Fruit fly (Drosophila melanogaster) whole organism, prepupa: Measurements from ENCODE around the gene bcd.

Experiments used
- Blimp-1 ChIP-seq: fragments of 200-800 bp; sonication (Bioruptor generic); optimal IDR thresholded peaks from 3 replicates; lab custom pipeline; 2017; ENCODE audit warnings: missing biosample characterization, missing genetic modification characterization, mild to moderate bottlenecking, moderate library complexity, missing genetic modification reagents
- CG10669 ChIP-seq: fragments of 200-800 bp; sonication (Bioruptor generic); optimal IDR thresholded peaks from 3 replicates; lab custom pipeline; 2018; ENCODE audit warnings: missing biosample characterization, mild to moderate bottlenecking, missing genetic modification characterization, moderate library complexity
- CG11294 ChIP-seq: fragments of 200-800 bp; sonication (Bioruptor generic); IDR thresholded peaks from 2 replicates; pipeline ENCODE4 v1.3.6; 2022; ENCODE audit warnings: missing biosample characterization, missing genetic modification characterization
- CG11762 ChIP-seq: fragments of 200-800 bp; sonication (Bioruptor generic); optimal IDR thresholded peaks from 3 replicates; lab custom pipeline; 2016; ENCODE audit warnings: missing biosample characterization, missing genetic modification characterization; ENCODE audit not compliant: insufficient read depth
- CG1621 ChIP-seq: fragments of 200-800 bp; sonication (Bioruptor generic); optimal IDR thresholded peaks from 3 replicates; lab custom pipeline; 2018; ENCODE audit warnings: missing biosample characterization, mild to moderate bottlenecking, missing genetic modification characterization
- CG16779 ChIP-seq: fragments of 200-800 bp; sonication (Bioruptor generic); optimal IDR thresholded peaks from 3 replicates; lab custom pipeline; 2017; ENCODE audit warnings: missing biosample characterization, mild to moderate bottlenecking, missing genetic modification characterization
- CG32006 ChIP-seq: fragments of 200-800 bp; sonication (Bioruptor generic); optimal IDR thresholded peaks from 3 replicates; lab custom pipeline; 2017; ENCODE audit warnings: missing biosample characterization, mild to moderate bottlenecking, missing genetic modification characterization
- CG34406 ChIP-seq: fragments of 200-800 bp; sonication (Bioruptor generic); optimal IDR thresholded peaks from 3 replicates; lab custom pipeline; 2016; ENCODE audit warnings: missing biosample characterization, missing genetic modification characterization
- CG3919 ChIP-seq: fragments of 200-800 bp; sonication (Bioruptor generic); optimal IDR thresholded peaks from 3 replicates; lab custom pipeline; 2016; ENCODE audit warnings: missing biosample characterization, missing genetic modification characterization
- CG4318 ChIP-seq: fragments of 200-800 bp; sonication (Bioruptor generic); optimal IDR thresholded peaks from 3 replicates; lab custom pipeline; 2017; ENCODE audit warnings: missing biosample characterization, mild to moderate bottlenecking, missing genetic modification characterization
- CG6276 ChIP-seq: fragments of 200-800 bp; sonication (Bioruptor generic); optimal IDR thresholded peaks from 2 replicates; lab custom pipeline; 2017; ENCODE audit warnings: missing biosample characterization, mild to moderate bottlenecking, missing genetic modification characterization
- CG6808 ChIP-seq: fragments of 200-800 bp; sonication (Bioruptor generic); optimal IDR thresholded peaks from 3 replicates; lab custom pipeline; 2017; ENCODE audit warnings: missing biosample characterization, missing genetic modification characterization, mild to moderate bottlenecking, moderate library complexity, missing genetic modification reagents
- CG6854 ChIP-seq: fragments of 200-800 bp; sonication (Bioruptor generic); optimal IDR thresholded peaks from 2 replicates; lab custom pipeline; 2017; ENCODE audit warnings: missing biosample characterization, mild to moderate bottlenecking, missing genetic modification characterization
- CG7368 ChIP-seq: fragments of 200-800 bp; sonication (Bioruptor generic); optimal IDR thresholded peaks from 3 replicates; lab custom pipeline; 2016; ENCODE audit warnings: missing biosample characterization, missing genetic modification characterization
- CG8119 ChIP-seq: fragments of 200-800 bp; sonication (Bioruptor generic); IDR thresholded peaks from 3 replicates; pipeline ENCODE4 v1.3.6; 2022; ENCODE audit warnings: missing biosample characterization, missing genetic modification characterization
- CG8632 ChIP-seq: fragments of 200-800 bp; sonication (Bioruptor generic); optimal IDR thresholded peaks from 3 replicates; lab custom pipeline; 2016; ENCODE audit warnings: missing biosample characterization, missing genetic modification characterization
- CG9139 ChIP-seq: fragments of 200-800 bp; sonication (Bioruptor generic); optimal IDR thresholded peaks from 3 replicates; lab custom pipeline; 2017; ENCODE audit warnings: missing biosample characterization, mild to moderate bottlenecking, missing genetic modification characterization
- Eip78C ChIP-seq: fragments of 200-800 bp; sonication (Bioruptor generic); peaks from one replicate; lab custom pipeline; 2016; ENCODE audit warnings: missing biosample characterization, missing genetic modification characterization
- Ets21C ChIP-seq: fragments of 200-800 bp; sonication (Bioruptor generic); optimal IDR thresholded peaks from 3 replicates; lab custom pipeline; 2016; ENCODE audit warnings: missing biosample characterization, missing genetic modification characterization
- Gug ChIP-seq: fragments of 200-800 bp; sonication (Bioruptor generic); IDR thresholded peaks from 2 replicates; pipeline ENCODE4 v1.3.6; 2022; ENCODE audit warnings: missing biosample characterization, missing genetic modification characterization
- Hr38 ChIP-seq: sonication (Bioruptor generic); optimal IDR thresholded peaks from 2 replicates; lab custom pipeline; 2016; ENCODE audit warnings: missing biosample characterization, missing genetic modification characterization
- Hr39 ChIP-seq: fragments of 200-800 bp; sonication (Bioruptor generic); optimal IDR thresholded peaks from 2 replicates; lab custom pipeline; 2016; ENCODE audit warnings: missing biosample characterization, missing genetic modification characterization
- Hr4 ChIP-seq: fragments of 200-800 bp; sonication (Bioruptor generic); optimal IDR thresholded peaks from 3 replicates; lab custom pipeline; 2016; ENCODE audit warnings: missing biosample characterization, missing genetic modification characterization
- Lpt ChIP-seq: fragments of 200-800 bp; sonication (Bioruptor generic); optimal IDR thresholded peaks from 3 replicates; lab custom pipeline; 2016; ENCODE audit warnings: missing biosample characterization, missing genetic modification characterization
- OdsH ChIP-seq: fragments of 200-800 bp; sonication (Bioruptor generic); optimal IDR thresholded peaks from 3 replicates; lab custom pipeline; 2016; ENCODE audit warnings: missing biosample characterization, missing genetic modification characterization
- achi ChIP-seq: fragments of 200-800 bp; sonication (Bioruptor generic); optimal IDR thresholded peaks from 3 replicates; lab custom pipeline; 2016; ENCODE audit warnings: missing biosample characterization, missing genetic modification characterization
- cyc ChIP-seq: fragments of 200-800 bp; sonication (Bioruptor generic); optimal IDR thresholded peaks from 3 replicates; lab custom pipeline; 2016; ENCODE audit warnings: missing biosample characterization, missing genetic modification characterization
- dac ChIP-seq: fragments of 200-800 bp; sonication (Bioruptor generic); optimal IDR thresholded peaks from 2 replicates; lab custom pipeline; 2017; ENCODE audit warnings: missing biosample characterization, mild to moderate bottlenecking, missing genetic modification characterization
- dsx ChIP-seq: fragments of 200-800 bp; optimal IDR thresholded peaks from 3 replicates; lab custom pipeline; 2019; ENCODE audit warnings: missing biosample characterization, mild to moderate bottlenecking, missing genetic modification characterization, moderate library complexity; ENCODE audit not compliant: poor library complexity, severe bottlenecking
- eg ChIP-seq: fragments of 200-800 bp; sonication (Bioruptor generic); IDR thresholded peaks from 3 replicates; pipeline ENCODE4 v1.3.6; 2022; ENCODE audit warnings: missing biosample characterization, missing genetic modification characterization
- esn ChIP-seq: fragments of 200-800 bp; sonication (Bioruptor generic); optimal IDR thresholded peaks from 2 replicates; lab custom pipeline; 2016; ENCODE audit warnings: missing biosample characterization, mild to moderate bottlenecking, missing genetic modification characterization, moderate library complexity
- fd59A ChIP-seq: fragments of 200-800 bp; sonication (Bioruptor generic); optimal IDR thresholded peaks from 2 replicates; lab custom pipeline; 2017; ENCODE audit warnings: missing biosample characterization, mild to moderate bottlenecking, missing genetic modification characterization, missing genetic modification reagents
- fd85E ChIP-seq: fragments of 200-800 bp; sonication (Bioruptor generic); optimal IDR thresholded peaks from 3 replicates; lab custom pipeline; 2016; ENCODE audit warnings: missing biosample characterization, missing genetic modification characterization
- fkh ChIP-seq: fragments of 200-800 bp; sonication (Bioruptor generic); optimal IDR thresholded peaks from 3 replicates; lab custom pipeline; 2017; ENCODE audit warnings: missing biosample characterization, mild to moderate bottlenecking, missing genetic modification characterization, moderate library complexity
- lz ChIP-seq: fragments of 200-800 bp; sonication (Bioruptor generic); optimal IDR thresholded peaks from 3 replicates; lab custom pipeline; 2016; ENCODE audit warnings: missing biosample characterization, missing genetic modification characterization
- net ChIP-seq: fragments of 200-800 bp; sonication (Bioruptor generic); optimal IDR thresholded peaks from 3 replicates; lab custom pipeline; 2016; ENCODE audit warnings: missing biosample characterization, missing genetic modification characterization
- salr ChIP-seq, 2 experiments: fragments of 200-800 bp; sonication (Bioruptor generic); optimal IDR thresholded peaks; 3 replicates each; lab custom pipeline; 2016 to 2018; ENCODE audit warnings: missing biosample characterization in 2 of 2, missing genetic modification characterization in 2 of 2, mild to moderate bottlenecking in 1 of 2
- spab ChIP-seq: fragments of 200-800 bp; sonication (Bioruptor generic); optimal IDR thresholded peaks from 2 replicates; lab custom pipeline; 2017; ENCODE audit warnings: missing biosample characterization, mild to moderate bottlenecking, missing genetic modification characterization, missing genetic modification reagents
- ss ChIP-seq, 2 experiments: fragments of 200-800 bp; sonication (Bioruptor generic); optimal IDR thresholded peaks; 2 replicates in 1 of 2; 3 replicates in 1 of 2; lab custom pipeline; 2017 to 2018; ENCODE audit warnings: mild to moderate bottlenecking in 2 of 2, missing biosample characterization in 2 of 2, missing genetic modification characterization in 2 of 2, moderate library complexity in 1 of 2
- svp ChIP-seq: fragments of 200-800 bp; sonication (Bioruptor generic); peaks from one replicate; lab custom pipeline; 2016; ENCODE audit warnings: missing biosample characterization, missing genetic modification characterization
- vri ChIP-seq: fragments of 200-800 bp; sonication (Bioruptor generic); optimal IDR thresholded peaks from 3 replicates; lab custom pipeline; 2016; ENCODE audit warnings: missing biosample characterization, mild to moderate bottlenecking, missing genetic modification characterization

The bcd gene

DNA sequence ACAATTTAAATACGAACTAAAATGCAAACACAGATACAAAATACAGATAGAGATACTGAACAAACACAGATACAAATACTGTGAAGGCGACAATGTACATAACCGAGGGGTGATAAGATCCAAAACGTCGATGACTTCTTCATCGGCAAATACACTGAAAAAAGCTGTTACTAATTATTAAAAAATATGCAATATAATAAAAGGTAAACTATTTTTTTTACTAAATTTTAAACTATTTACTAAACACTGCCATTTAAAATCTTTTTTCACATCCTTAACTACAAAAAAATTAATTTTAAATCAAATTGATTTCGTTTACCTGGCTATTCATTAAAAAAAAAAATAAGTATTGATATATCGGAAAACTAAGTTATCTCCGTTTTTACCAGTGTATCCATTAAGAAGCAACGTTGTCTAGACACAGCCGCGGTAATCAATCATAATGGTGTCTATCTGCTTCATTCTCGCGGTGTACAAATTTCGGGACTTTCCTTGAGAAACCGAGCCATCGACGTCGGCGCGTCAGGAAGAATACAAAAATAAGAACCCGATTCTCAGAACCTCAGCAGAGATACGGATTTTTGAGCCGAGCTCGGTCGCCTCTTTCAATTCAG is 3.6 kb upstream of the bcd start (continued):
- TF ChIP-seq CG8632 (GFP tag; lab: Kevin White, UChicago) (peak; percentile 79), Eip78C (peak; percentile 92), CG3919 (GFP tag; lab: Kevin White, UChicago) (peak; percentile 65), Ets21C (GFP tag; lab: Kevin White, UChicago) (peak; percentile 56), OdsH (GFP tag; lab: Kevin White, UChicago) (peak; percentile 77), salr (GFP tag; optimal IDR thresholded peaks at IDR 0.05; lab: Kevin White, UChicago) (peak in 1 of 2 experiments; percentile 71), CG4318 (GFP tag; lab: Kevin White, UChicago) (peak; percentile 64), eg (GFP tag; lab: Robert Waterston, UW) (peak; percentile 65; the same call in 2 of the 3 replicates), CG6854 (GFP tag; lab: Kevin White, UChicago) (peak; percentile 42), Gug (peak; percentile 51; the same call in 1 of the 2 replicates), fkh (GFP tag; lab: Kevin White, UChicago) (peak; percentile 91), CG11294 (GFP tag; lab: Robert Waterston, UW) (peak; percentile 13; the same call in 1 of the 2 replicates), Blimp-1 (GFP tag; lab: Kevin White, UChicago) (peak; percentile 72), CG7368 (GFP tag; lab: Kevin White, UChicago) (peak; percentile 55), net (GFP tag; lab: Kevin White, UChicago) (peak; percentile 66), svp (peak; percentile 93), dac (no peak), CG1621 (no peak), CG9139 (GFP tag; lab: Kevin White, UChicago) (peak; percentile 33), CG11762 (GFP tag; lab: Kevin White, UChicago) (peak; percentile 47), Hr4 (peak; percentile 50), dsx (peak; percentile 74), CG6808 (peak; percentile 59), fd85E (peak; percentile 32)

DNA sequence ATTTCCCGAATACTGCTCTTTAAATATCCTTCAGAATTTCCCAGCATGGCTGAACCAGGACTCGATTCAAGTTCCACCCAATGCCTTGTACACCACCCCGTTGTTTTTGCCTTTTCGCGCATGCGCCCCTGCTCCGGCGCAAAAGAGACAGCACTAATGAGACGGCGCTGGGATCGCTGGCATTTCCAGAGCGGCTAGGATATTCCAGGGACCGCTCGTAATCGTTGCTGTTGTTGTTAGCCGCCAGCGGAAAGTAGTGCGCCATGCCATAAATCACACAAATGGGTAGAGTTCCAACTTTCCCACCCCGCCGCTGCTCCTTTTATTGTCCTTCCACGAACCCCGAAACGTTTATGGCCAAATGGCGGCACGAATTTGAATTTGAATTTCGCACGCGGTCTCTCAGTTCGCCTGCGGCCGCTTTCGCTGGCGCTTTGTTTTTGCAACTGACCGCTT is 3.0 kb upstream of the bcd start, which contains the start of gene Ama:
Gene Ama (plus strand): TSS at position 406 of the 456 bp plus-strand sequence.
- no peak for TF ChIP-seq CG11294 (GFP tag; lab: Robert Waterston, UW)
- no peak for TF ChIP-seq CG6276
- TF ChIP-seq Hr39 = no peak
- TF ChIP-seq ss (GFP tag; optimal IDR thresholded peaks at IDR 0.05; lab: Kevin White, UChicago) = no peak
- no peak for TF ChIP-seq CG8632 (GFP tag; lab: Kevin White, UChicago)
- no peak for TF ChIP-seq salr (GFP tag; optimal IDR thresholded peaks at IDR 0.05; lab: Kevin White, UChicago)
- no peak for TF ChIP-seq fd59A (GFP tag; lab: Kevin White, UChicago)
- no peak for TF ChIP-seq spab (GFP tag; lab: Kevin White, UChicago)
- no peak for TF ChIP-seq Blimp-1 (GFP tag; lab: Kevin White, UChicago)
- no peak for TF ChIP-seq achi (GFP tag; lab: Kevin White, UChicago)
- TF ChIP-seq CG34406 = no peak
- TF ChIP-seq Hr38 (GFP tag; lab: Kevin White, UChicago) = no peak
- TF ChIP-seq CG16779 (tag; lab: Kevin White, UChicago) = no peak
- TF ChIP-seq Hr4 = no peak
- TF ChIP-seq svp = no peak
- TF ChIP-seq cyc = no peak
- TF ChIP-seq OdsH (GFP tag; lab: Kevin White, UChicago) = no peak
- TF ChIP-seq Lpt = no peak

DNA sequence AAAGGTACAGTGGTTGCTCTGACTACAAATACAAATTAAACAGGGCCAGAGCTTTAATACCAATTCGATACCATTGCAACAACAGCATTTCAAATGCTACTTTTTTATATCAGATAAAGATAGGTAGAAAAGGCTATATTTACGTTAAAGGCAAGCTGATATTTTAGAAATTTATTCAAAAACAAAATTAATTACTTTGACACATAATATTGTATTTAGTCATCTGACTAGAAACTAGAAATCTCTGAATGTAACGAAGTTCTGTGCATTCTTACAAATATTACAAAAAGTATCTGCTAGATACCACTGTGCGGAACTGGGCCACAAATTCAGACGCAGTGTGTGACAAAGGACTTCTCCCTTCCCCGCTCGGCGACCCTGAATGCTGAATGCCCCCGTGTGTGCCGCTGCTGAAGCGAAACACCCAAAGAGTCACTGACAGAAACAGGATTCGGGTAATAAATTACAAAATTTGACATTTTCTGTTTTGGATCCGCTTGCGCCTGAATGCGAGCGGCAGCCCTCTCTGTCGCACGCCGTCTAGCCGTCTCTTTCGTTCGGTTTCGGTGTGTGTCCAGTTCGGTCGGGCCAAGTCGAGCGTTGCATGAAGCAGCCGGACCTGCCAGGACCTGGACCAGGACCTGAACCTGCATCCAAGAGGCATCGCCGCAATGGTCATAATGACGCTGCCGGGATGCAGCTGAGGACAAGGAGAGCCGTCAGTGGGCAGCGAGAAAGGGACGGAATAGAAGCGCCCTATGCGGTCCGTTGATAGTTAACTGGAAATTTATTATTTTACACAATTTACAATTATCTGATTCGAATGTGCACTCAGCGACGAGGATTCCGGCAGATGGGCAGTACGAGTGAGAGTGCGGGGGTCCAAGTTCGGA is 1.7 kb upstream of the bcd start:
- TF ChIP-seq dsx = peak; percentile 29
- peak; percentile 40 to 56 for TF ChIP-seq ss (GFP tag; optimal IDR thresholded peaks at IDR 0.05; lab: Kevin White, UChicago)
- peak; percentile 54 for TF ChIP-seq lz (GFP tag; lab: Kevin White, UChicago)
- TF ChIP-seq spab (GFP tag; lab: Kevin White, UChicago) = peak; percentile 38
- TF ChIP-seq CG10669 (GFP tag; lab: Kevin White, UChicago) = peak; percentile 27
- no peak for TF ChIP-seq CG4318 (GFP tag; lab: Kevin White, UChicago)
- TF ChIP-seq CG8632 (GFP tag; lab: Kevin White, UChicago) = peak; percentile 16
- TF ChIP-seq Hr4 = no peak
- no peak for TF ChIP-seq salr (GFP tag; optimal IDR thresholded peaks at IDR 0.05; lab: Kevin White, UChicago)
- TF ChIP-seq esn = peak; percentile 41
- TF ChIP-seq Hr38 (GFP tag; lab: Kevin White, UChicago) = no peak
- TF ChIP-seq Ets21C (GFP tag; lab: Kevin White, UChicago) = peak; percentile 1
- no peak for TF ChIP-seq fd85E
- peak; percentile 9 for TF ChIP-seq vri
- no peak for TF ChIP-seq CG32006
- peak; percentile 89 for TF ChIP-seq Eip78C
- TF ChIP-seq CG11762 (GFP tag; lab: Kevin White, UChicago) = no peak
- peak; percentile 5 for TF ChIP-seq net (GFP tag; lab: Kevin White, UChicago)
- peak; percentile 46 for TF ChIP-seq achi (GFP tag; lab: Kevin White, UChicago)
- TF ChIP-seq CG1621 = no peak
- TF ChIP-seq CG8119 = no peak
- peak; percentile 29 for TF ChIP-seq CG34406
